Worm (Caenorhabditis elegans) whole organism, L2 larva: ENCODE data around the gene Y57A10B.6.

Source experiments
- ama-1 ChIP-seq: fragments of 150-350 bp; optimal IDR thresholded peaks from 2 replicates; lab custom pipeline; 2018; ENCODE audit warnings: inconsistent platforms
- ceh-16 ChIP-seq: fragments of 150-350 bp; optimal IDR thresholded peaks from 2 replicates; lab custom pipeline; 2014; ENCODE audit warnings: missing biosample characterization, missing genetic modification characterization
- elt-1 ChIP-seq: fragments of 150-350 bp; optimal IDR thresholded peaks from 2 replicates; lab custom pipeline; 2014; ENCODE audit warnings: missing biosample characterization, missing genetic modification characterization
- elt-3 ChIP-seq: sonication (generic microtip); optimal IDR thresholded peaks from 2 replicates; lab custom pipeline; 2017; ENCODE audit warnings: missing biosample characterization, missing genetic modification characterization
- lin-13 ChIP-seq: fragments of 150-350 bp; optimal IDR thresholded peaks from 2 replicates; lab custom pipeline; 2014; ENCODE audit warnings: missing biosample characterization, missing genetic modification reagents, missing genetic modification characterization
- mab-5 ChIP-seq: fragments of 150-350 bp; optimal IDR thresholded peaks from 2 replicates; lab custom pipeline; 2014; ENCODE audit warnings: missing biosample characterization, missing genetic modification characterization
- snpc-4 ChIP-seq: fragments of 150-350 bp; optimal IDR thresholded peaks from 2 replicates; lab custom pipeline; 2014; ENCODE audit warnings: missing biosample characterization, missing genetic modification characterization

- no peak for TF ChIP-seq ama-1 (lab: Kevin White, UChicago)
- TF ChIP-seq elt-1, result no peak
- TF ChIP-seq snpc-4 (tag; lab: Kevin White, UChicago), result no peak
- no peak for TF ChIP-seq mab-5
- TF ChIP-seq ceh-16 (tag; lab: Kevin White, UChicago), result no peak
- TF ChIP-seq lin-13 (GFP tag; lab: Kevin White, UChicago), result no peak
- TF ChIP-seq elt-3 (tag; lab: Kevin White, UChicago), result no peak
Measured at ce11 chrII:12352115-12352514, 37.8 kb upstream of the Y57A10B.6 start, which contains the start of gene ras-1.
